Worm (Caenorhabditis elegans): ENCODE measurements around the gene ntp-1.

ce11 chrIV:7830151-7830550, 35.5 kb upstream of the ntp-1 start, which contains the start of gene mvb-12:
- no peak for TF ChIP-seq skn-1 (tag; optimal IDR thresholded peaks at IDR 0.05)
- no peak for TF ChIP-seq unc-86 (tag; optimal IDR thresholded peaks at IDR 0.05)
- no peak for TF ChIP-seq unc-62 (GFP tag; optimal IDR thresholded peaks at IDR 0.05)
- no peak for TF ChIP-seq snpc-4 (tag; optimal IDR thresholded peaks at IDR 0.05)
- no peak for TF ChIP-seq aly-2 (tag; optimal IDR thresholded peaks at IDR 0.05)
- no peak for TF ChIP-seq ztf-4 (tag; optimal IDR thresholded peaks at IDR 0.05)
- no peak for TF ChIP-seq ces-1 (GFP tag; optimal IDR thresholded peaks at IDR 0.05)
- no peak for TF ChIP-seq egl-27 (tag; optimal IDR thresholded peaks at IDR 0.05)
- no peak for TF ChIP-seq C34B4.2 (tag; optimal IDR thresholded peaks at IDR 0.05)
- TF ChIP-seq nhr-77 (tag; optimal IDR thresholded peaks at IDR 0.05): peak; percentile 4
- peak in 2 of 3 experiments; percentile 15 to 43 for TF ChIP-seq dpl-1 (GFP tag; optimal IDR thresholded peaks at IDR 0.05)
- peak; percentile 5 for TF ChIP-seq lin-15B (tag; optimal IDR thresholded peaks at IDR 0.05)
- no peak for TF ChIP-seq vab-15 (tag; optimal IDR thresholded peaks at IDR 0.05)
